Fruit fly (Drosophila melanogaster): Measurements from ENCODE around the gene Gr77a.

Gr77a gene

dm6 chr3L:20771891-20772646 lies 32.8 kb upstream of the Gr77a start (continued):
- peak; percentile 84 for TF ChIP-seq CG9727 (GFP tag; optimal IDR thresholded peaks at IDR 0.05)
- TF ChIP-seq CG15073 (GFP tag; optimal IDR thresholded peaks at IDR 0.05) = no peak
- peak; percentile 83 for TF ChIP-seq Xbp1 (GFP tag; optimal IDR thresholded peaks at IDR 0.05)
- TF ChIP-seq pnt (GFP tag; optimal IDR thresholded peaks at IDR 0.05) = peak; percentile 30
- peak; percentile 65 for TF ChIP-seq peb (GFP tag; IDR thresholded peaks at IDR 0.05)
- no peak for TF ChIP-seq pan (optimal IDR thresholded peaks at IDR 0.05)
- TF ChIP-seq pan (GFP tag; optimal IDR thresholded peaks at IDR 0.05 in 1 of 2, IDR thresholded peaks at IDR 0.05 in 1 of 2) = peak in 1 of 2 experiments; percentile 91
- TF ChIP-seq Deaf1 (tag; optimal IDR thresholded peaks at IDR 0.05) = peak; percentile 30
- no peak for TF ChIP-seq D (optimal IDR thresholded peaks at IDR 0.05)
- peak; percentile 56 for TF ChIP-seq D (GFP tag; optimal IDR thresholded peaks at IDR 0.05)
- peak; percentile 82 for TF ChIP-seq CG14050 (GFP tag; IDR thresholded peaks at IDR 0.05)
- no peak for TF ChIP-seq hth (optimal IDR thresholded peaks at IDR 0.05)
- peak; percentile 76 for TF ChIP-seq Oli (tag; optimal IDR thresholded peaks at IDR 0.05)
- peak; percentile 65 for TF ChIP-seq CG17385 (GFP tag; optimal IDR thresholded peaks at IDR 0.05)
- no peak for TF ChIP-seq da (GFP tag; optimal IDR thresholded peaks at IDR 0.05)
- TF ChIP-seq Hr3 (GFP tag; optimal IDR thresholded peaks at IDR 0.05) = peak; percentile 56
- peak; percentile 38 for TF ChIP-seq vfl (GFP tag; optimal IDR thresholded peaks at IDR 0.05)
- TF ChIP-seq knrl (GFP tag; IDR thresholded peaks at IDR 0.05; ENCODE audit: partially characterized antibody) = no peak
- TF ChIP-seq gcm2 (GFP tag; optimal IDR thresholded peaks at IDR 0.05) = peak; percentile 70
- TF ChIP-seq prd (optimal IDR thresholded peaks at IDR 0.05) = no peak
- TF ChIP-seq prd (GFP tag; IDR thresholded peaks at IDR 0.05) = peak; percentile 82
- peak; percentile 53 to 73 for TF ChIP-seq dpn (GFP tag; optimal IDR thresholded peaks at IDR 0.05)
- peak; percentile 85 for TF ChIP-seq CG17328 (GFP tag; IDR thresholded peaks at IDR 0.05)
- no peak for TF ChIP-seq Doc2 (GFP tag; IDR thresholded peaks at IDR 0.05)
- TF ChIP-seq Sox102F (GFP tag; optimal IDR thresholded peaks at IDR 0.05) = peak; percentile 84
- TF ChIP-seq CG7987 (GFP tag; optimal IDR thresholded peaks at IDR 0.05) = peak; percentile 43
- peak; percentile 81 for TF ChIP-seq CG31441 (GFP tag; IDR thresholded peaks at IDR 0.05)
- TF ChIP-seq klu (GFP tag; IDR thresholded peaks at IDR 0.05) = peak; percentile 53; the same call in 1 of the 2 replicates
- TF ChIP-seq Stat92E (GFP tag; optimal IDR thresholded peaks at IDR 0.05) = no peak
- peak; percentile 63 for TF ChIP-seq CG33213 (GFP tag; optimal IDR thresholded peaks at IDR 0.05)
- peak; percentile 80 for TF ChIP-seq CG10366 (GFP tag; IDR thresholded peaks at IDR 0.05)
- no peak for TF ChIP-seq Bgb (GFP tag; IDR thresholded peaks at IDR 0.05; ENCODE audit: partially characterized antibody)
- no peak for TF ChIP-seq gt (GFP tag; IDR thresholded peaks at IDR 0.05)
- TF ChIP-seq Atf3 (GFP tag; optimal IDR thresholded peaks at IDR 0.05) = peak; percentile 51
- peak; percentile 70 for TF ChIP-seq grau (tag; optimal IDR thresholded peaks at IDR 0.05)
- TF ChIP-seq CG32772 (GFP tag; IDR thresholded peaks at IDR 0.05) = peak; percentile 66; the same call in 1 of the 2 replicates
- peak; percentile 58 for TF ChIP-seq E2f2 (GFP tag; IDR thresholded peaks at IDR 0.05)
- no peak for TF ChIP-seq grn (GFP tag; optimal IDR thresholded peaks at IDR 0.05)
- peak; percentile 60 for TF ChIP-seq CG31224 (GFP tag; IDR thresholded peaks at IDR 0.05)
- TF ChIP-seq tgo (GFP tag; IDR thresholded peaks at IDR 0.05) = peak; percentile 76
- peak; percentile 75 to 78 for TF ChIP-seq Pdp1 (GFP tag; optimal IDR thresholded peaks at IDR 0.05)
- TF ChIP-seq HLH3B (GFP tag; IDR thresholded peaks at IDR 0.05) = peak; percentile 67; the same call in 1 of the 2 replicates
- peak; percentile 69 for TF ChIP-seq CG9932 (GFP tag; IDR thresholded peaks at IDR 0.05)
- peak; percentile 71 for TF ChIP-seq tio (GFP tag; optimal IDR thresholded peaks at IDR 0.05)
- TF ChIP-seq ash1 (GFP tag; optimal IDR thresholded peaks at IDR 0.05) = peak; percentile 52
- TF ChIP-seq Scr (GFP tag; IDR thresholded peaks at IDR 0.05; ENCODE audit: partially characterized antibody) = no peak
- peak; percentile 9 for TF ChIP-seq Hand (GFP tag; optimal IDR thresholded peaks at IDR 0.05)
- TF ChIP-seq Atf-2 (GFP tag; optimal IDR thresholded peaks at IDR 0.05) = peak; percentile 40
- peak; percentile 33 for TF ChIP-seq CG6654 (GFP tag; optimal IDR thresholded peaks at IDR 0.05)
- TF ChIP-seq fd96Cb (tag; optimal IDR thresholded peaks at IDR 0.05) = peak; percentile 73
